Fruit fly (Drosophila melanogaster): ENCODE measurements around the gene Hsc70-2.

DNA sequence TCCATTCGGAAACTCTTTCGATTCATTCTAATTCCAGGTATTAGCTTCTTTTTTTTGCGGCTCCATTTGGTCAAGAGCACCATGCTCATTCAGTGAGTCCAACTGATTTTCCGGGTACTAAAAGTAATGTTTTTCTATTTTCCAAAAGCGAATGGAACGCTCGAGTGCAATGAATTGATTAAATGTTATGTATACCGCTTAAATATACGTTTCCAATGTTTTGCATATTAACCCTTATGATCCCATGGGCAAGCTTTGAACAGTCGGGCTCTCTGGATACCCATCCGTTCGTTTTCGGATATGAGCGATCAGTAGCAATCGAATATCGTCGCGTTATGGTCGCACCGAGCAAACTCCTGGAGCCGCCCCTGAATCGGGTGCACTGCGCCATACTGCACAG, 2.9 kb downstream of the Hsc70-2 start, which contains the start of gene CG31157:
- TF ChIP-seq CG11762 (GFP tag; optimal IDR thresholded peaks at IDR 0.05; ENCODE audit: insufficient read depth) (no peak), Hr39 (GFP tag; optimal IDR thresholded peaks at IDR 0.05) (no peak), OdsH (GFP tag; optimal IDR thresholded peaks at IDR 0.05) (no peak), Gug (GFP tag; IDR thresholded peaks at IDR 0.05) (no peak), Blimp-1 (GFP tag; optimal IDR thresholded peaks at IDR 0.05) (no peak), CG16779 (tag; optimal IDR thresholded peaks at IDR 0.05) (no peak), esn (GFP tag; optimal IDR thresholded peaks at IDR 0.05) (no peak)

Measured in whole organism, prepupa.